Worm (Caenorhabditis elegans): ENCODE results near the gene ZK643.5.

DNA sequence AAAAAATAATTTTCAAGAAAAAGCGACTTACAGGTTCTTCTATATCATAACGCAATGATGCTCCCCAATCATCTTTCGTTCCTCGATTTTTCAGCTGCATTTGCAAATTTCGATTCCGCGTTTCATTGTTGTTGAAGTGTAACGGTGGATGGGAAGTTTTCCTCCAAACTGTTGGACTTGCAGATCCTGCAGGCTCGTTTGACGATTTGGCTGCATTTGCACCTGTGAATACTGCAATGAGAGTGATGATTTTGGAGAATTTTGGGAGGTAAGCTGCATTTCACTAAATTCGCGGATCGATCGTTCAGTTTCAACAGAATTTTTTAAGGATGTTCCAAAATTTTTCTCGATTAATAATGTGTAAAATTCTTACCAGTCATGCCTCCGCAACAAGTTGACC lies 24.9 kb upstream of the ZK643.5 start:
- TF ChIP-seq nhr-67 (tag; optimal IDR thresholded peaks at IDR 0.05) (no peak), ceh-82 (tag; optimal IDR thresholded peaks at IDR 0.05) (no peak), fos-1 (tag; optimal IDR thresholded peaks at IDR 0.05) (no peak), lin-15B (tag; optimal IDR thresholded peaks at IDR 0.05) (no peak)

Data from whole organism, L3 larva.